Worm (Caenorhabditis elegans): ENCODE results near the gene imp-2.

imp-2 gene

ce11 chrIV:11118837-11119491 lies at the start of gene imp-2, which contains the start of gene enpl-1 (continued):
- TF ChIP-seq madf-9 (GFP tag; conservative IDR thresholded peaks at IDR 0.05) = 0 out of 2 replicates have a peak, but pooled peaks have one; percentile 9
- TF ChIP-seq egl-43 (GFP tag; IDR thresholded peaks at IDR 0.05) = peak; percentile 86
- peak; percentile 96 for TF ChIP-seq hlh-11 (tag; optimal IDR thresholded peaks at IDR 0.05)
- no peak for TF ChIP-seq D1046.2 (GFP tag; IDR thresholded peaks at IDR 0.05)
- no peak for TF ChIP-seq ceh-32 (tag; optimal IDR thresholded peaks at IDR 0.05; ENCODE audit: poor library complexity)
- TF ChIP-seq Y5F2A.4 (GFP tag; optimal IDR thresholded peaks at IDR 0.05) = no peak
- no peak for TF ChIP-seq daf-19 (GFP tag; conservative IDR thresholded peaks at IDR 0.05)
- peak; percentile 85 to 96 for TF ChIP-seq lsy-2 (tag; optimal IDR thresholded peaks at IDR 0.05)
- peak; percentile 67 for TF ChIP-seq vab-7 (GFP tag; IDR thresholded peaks at IDR 0.05)
- peak; percentile 96 for TF ChIP-seq mep-1 (tag; optimal IDR thresholded peaks at IDR 0.05)
- TF ChIP-seq unc-39 (tag; optimal IDR thresholded peaks at IDR 0.05) = no peak
- TF ChIP-seq zfp-3 (GFP tag; conservative IDR thresholded peaks at IDR 0.05) = 0 out of 2 replicates have a peak, but pooled peaks have one; percentile 13
- TF ChIP-seq ztf-7 (tag; optimal IDR thresholded peaks at IDR 0.05) = no peak
- peak; percentile 59 for TF ChIP-seq spr-1 (tag; optimal IDR thresholded peaks at IDR 0.05)
- TF ChIP-seq ceh-44 (GFP tag; IDR thresholded peaks at IDR 0.05) = no peak
- peak; percentile 67 for TF ChIP-seq set-16 (GFP tag; IDR thresholded peaks at IDR 0.05)
- peak in 1 of 2 experiments; percentile 74 for TF ChIP-seq daf-16 (GFP tag; optimal IDR thresholded peaks at IDR 0.05)
- peak; percentile 72 for TF ChIP-seq daf-16 (tag; optimal IDR thresholded peaks at IDR 0.05)
- TF ChIP-seq nhr-77 (tag; optimal IDR thresholded peaks at IDR 0.05) = peak; percentile 77
- peak; percentile 58; the same call in 1 of the 2 replicates for TF ChIP-seq nhr-42 (GFP tag; IDR thresholded peaks at IDR 0.05)
- TF ChIP-seq skn-1 (tag; optimal IDR thresholded peaks at IDR 0.05) = no peak
- peak; percentile 68; the same call in 1 of the 2 replicates for TF ChIP-seq ceh-20 (GFP tag; IDR thresholded peaks at IDR 0.05)
- TF ChIP-seq nhr-10 (tag; optimal IDR thresholded peaks at IDR 0.05) = peak; percentile 30
- TF ChIP-seq F49E8.2 (tag; optimal IDR thresholded peaks at IDR 0.05; ENCODE audit: borderline replicate concordance) = no peak
- no peak for TF ChIP-seq daf-12 (tag; optimal IDR thresholded peaks at IDR 0.05)
- TF ChIP-seq hlh-30 (tag; optimal IDR thresholded peaks at IDR 0.05; ENCODE audit: insufficient read depth) = peak; percentile 92
- TF ChIP-seq nhr-102 (tag; optimal IDR thresholded peaks at IDR 0.05) = peak; percentile 82
- TF ChIP-seq madf-5 (GFP tag; IDR thresholded peaks at IDR 0.05) = no peak
- TF ChIP-seq lin-13 (GFP tag; optimal IDR thresholded peaks at IDR 0.05) = peak; percentile 83
- peak; percentile 71 to 98 for TF ChIP-seq mdl-1 (tag; optimal IDR thresholded peaks at IDR 0.05)
- peak; percentile 68 for TF ChIP-seq unc-130 (GFP tag; optimal IDR thresholded peaks at IDR 0.05)
- no peak for TF ChIP-seq F44E2.7 (GFP tag; IDR thresholded peaks at IDR 0.05)
- TF ChIP-seq Y75B8A.6 (GFP tag; IDR thresholded peaks at IDR 0.05) = no peak
- no peak for TF ChIP-seq nhr-111 (GFP tag; optimal IDR thresholded peaks at IDR 0.05)
- TF ChIP-seq daf-8 (GFP tag; IDR thresholded peaks at IDR 0.05) = no peak
- peak; percentile 69; the same call in 1 of the 2 replicates for TF ChIP-seq php-3 (GFP tag; IDR thresholded peaks at IDR 0.05)
- TF ChIP-seq lir-3 (tag; optimal IDR thresholded peaks at IDR 0.05) = peak; percentile 2
- TF ChIP-seq F37D6.2 (tag; optimal IDR thresholded peaks at IDR 0.05) = peak; percentile 63
- peak; percentile 18 to 69 for TF ChIP-seq hif-1 (tag; optimal IDR thresholded peaks at IDR 0.05)
- peak; percentile 71 for TF ChIP-seq jun-1 (tag; optimal IDR thresholded peaks at IDR 0.05)
- peak; percentile 43 for TF ChIP-seq zip-2 (tag; optimal IDR thresholded peaks at IDR 0.05)
- no peak for TF ChIP-seq ces-1 (GFP tag; optimal IDR thresholded peaks at IDR 0.05)
- no peak for TF ChIP-seq aly-2 (tag; optimal IDR thresholded peaks at IDR 0.05)
- TF ChIP-seq fos-1 (tag; optimal IDR thresholded peaks at IDR 0.05) = no peak
- TF ChIP-seq egl-27 (tag; optimal IDR thresholded peaks at IDR 0.05) = no peak
- TF ChIP-seq lin-29 (GFP tag; IDR thresholded peaks at IDR 0.05) = peak; percentile 52; the same call in 1 of the 2 replicates
- TF ChIP-seq dve-1 (tag; optimal IDR thresholded peaks at IDR 0.05; ENCODE audit: insufficient read depth) = peak; percentile 93
- TF ChIP-seq zfp-2 (tag; optimal IDR thresholded peaks at IDR 0.05) = peak; percentile 16
- TF ChIP-seq nhr-237 (tag; optimal IDR thresholded peaks at IDR 0.05) = no peak
- TF ChIP-seq dmd-8 (GFP tag; IDR thresholded peaks at IDR 0.05) = 0 out of 2 replicates have a peak, but pooled peaks have one; percentile 53
